Worm (Caenorhabditis elegans) whole organism, L3 larva: ENCODE results near the gene T13A10.2.

Experiments used
- ceh-28 ChIP-seq: fragments of 150-350 bp; optimal IDR thresholded peaks from 2 replicates; lab custom pipeline; 2014; ENCODE audit warnings: missing biosample characterization, missing genetic modification reagents, missing genetic modification characterization
- egl-5 ChIP-seq: fragments of 150-350 bp; optimal IDR thresholded peaks from 2 replicates; lab custom pipeline; 2017; ENCODE audit warnings: missing biosample characterization, missing genetic modification reagents, missing genetic modification characterization, inconsistent platforms
- mdl-1 ChIP-seq: fragments of 150-350 bp; optimal IDR thresholded peaks from 2 replicates; lab custom pipeline; 2014; ENCODE audit warnings: missing biosample characterization, missing genetic modification characterization
- nhr-23 ChIP-seq: fragments of 150-350 bp; optimal IDR thresholded peaks from 2 replicates; lab custom pipeline; 2014; ENCODE audit warnings: missing biosample characterization, missing genetic modification reagents, missing genetic modification characterization
- snpc-4 ChIP-seq: fragments of 150-350 bp; optimal IDR thresholded peaks from 2 replicates; lab custom pipeline; 2014; ENCODE audit warnings: missing biosample characterization, missing genetic modification characterization
- unc-62 ChIP-seq: fragments of 150-350 bp; sonication (generic microtip); optimal IDR thresholded peaks from 4 replicates; lab custom pipeline; 2014; ENCODE audit warnings: missing biosample characterization, missing genetic modification reagents, missing genetic modification characterization

DNA sequence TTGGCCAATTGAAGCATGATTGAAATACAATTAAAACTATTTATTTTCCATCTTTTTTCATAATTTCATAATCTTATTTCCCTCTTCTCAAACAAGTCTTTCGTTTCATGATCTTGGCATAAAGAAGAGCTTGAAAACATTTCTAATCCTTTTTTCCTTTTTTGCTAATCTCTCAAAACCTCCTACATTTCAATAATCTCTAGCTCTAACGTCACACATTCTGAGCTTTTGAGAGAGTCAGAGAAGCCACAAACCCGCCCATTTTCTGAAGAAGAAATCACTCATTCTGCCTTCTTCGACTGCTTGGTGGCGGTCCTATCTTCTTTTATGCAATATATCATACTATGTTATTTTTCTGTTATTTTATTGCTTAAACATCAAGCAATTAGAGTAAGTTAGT, 3.5 kb upstream of the T13A10.2 start, which contains the start of gene F58F9.1:
- no peak for TF ChIP-seq unc-62 (GFP tag; lab: Kevin White, UChicago)
- no peak for TF ChIP-seq ceh-28 (tag; lab: Kevin White, UChicago)
- no peak for TF ChIP-seq nhr-23 (tag; lab: Kevin White, UChicago)
- no peak for TF ChIP-seq mdl-1
- no peak for TF ChIP-seq snpc-4
- no peak for TF ChIP-seq egl-5 (tag; lab: Kevin White, UChicago)
